Worm (Caenorhabditis elegans) whole organism, late embryonic: ENCODE data around the gene Y37H2A.11.

Source experiments
- C08G9.2 ChIP-seq: sonication (generic microtip); optimal IDR thresholded peaks from 2 replicates; lab custom pipeline; 2016; ENCODE audit warnings: mild to moderate bottlenecking, missing genetic modification characterization, moderate library complexity, missing compliant biosample characterization
- ceh-2 ChIP-seq: sonication (generic microtip); optimal IDR thresholded peaks from 2 replicates; lab custom pipeline; 2016; ENCODE audit warnings: missing genotype, missing genetic modification characterization, missing compliant biosample characterization
- dmd-4 ChIP-seq: sonication (generic microtip); optimal IDR thresholded peaks from 2 replicates; lab custom pipeline; 2016; ENCODE audit warnings: borderline replicate concordance, missing genetic modification characterization, missing compliant biosample characterization
- dve-1 ChIP-seq: sonication (generic microtip); optimal IDR thresholded peaks from 2 replicates; lab custom pipeline; 2017; ENCODE audit warnings: antibody characterized with exemption, mild to moderate bottlenecking, missing genetic modification characterization, missing compliant biosample characterization
- fax-1 ChIP-seq: sonication (generic microtip); optimal IDR thresholded peaks from 2 replicates; lab custom pipeline; 2016; ENCODE audit warnings: missing genotype, missing genetic modification characterization, missing compliant biosample characterization
- hlh-30 ChIP-seq: sonication (generic microtip); optimal IDR thresholded peaks from 2 replicates; lab custom pipeline; 2017; ENCODE audit warnings: antibody characterized with exemption, missing genetic modification characterization, missing compliant biosample characterization; ENCODE audit not compliant: insufficient read depth
- lin-11 ChIP-seq: fragments of 200-800 bp; sonication (Bioruptor generic); optimal IDR thresholded peaks from 2 replicates; lab custom pipeline; 2018; ENCODE audit warnings: mild to moderate bottlenecking, missing genetic modification characterization, missing compliant biosample characterization
- pha-4 ChIP-seq: fragments of 150-350 bp; optimal IDR thresholded peaks from 2 replicates; lab custom pipeline; 2018; ENCODE audit warnings: missing biosample characterization, missing genetic modification reagents, missing genetic modification characterization
- pros-1 ChIP-seq: fragments of 150-350 bp; optimal IDR thresholded peaks from 2 replicates; lab custom pipeline; 2014; ENCODE audit warnings: missing biosample characterization, missing genetic modification reagents, missing genetic modification characterization
- rnt-1 ChIP-seq: sonication (generic microtip); optimal IDR thresholded peaks from 2 replicates; lab custom pipeline; 2016; ENCODE audit warnings: missing genetic modification characterization, missing compliant biosample characterization
- unc-55 ChIP-seq: sonication (generic microtip); optimal IDR thresholded peaks from 2 replicates; lab custom pipeline; 2017; ENCODE audit warnings: missing biosample characterization, missing genetic modification reagents, missing genetic modification characterization

ce11 chrV:18107969-18108368 is 33.3 kb upstream of the Y37H2A.11 start, which contains the start of gene Y37H2A.1:
- no peak for TF ChIP-seq dve-1 (tag; lab: Kevin White, UChicago)
- no peak for TF ChIP-seq pros-1 (tag; lab: Kevin White, UChicago)
- TF ChIP-seq lin-11 = no peak
- no peak for TF ChIP-seq unc-55 (GFP tag; lab: Kevin White, UChicago)
- TF ChIP-seq C08G9.2 (tag; lab: Kevin White, UChicago) = no peak
- TF ChIP-seq ceh-2 = no peak
- no peak for TF ChIP-seq hlh-30 (tag; lab: Kevin White, UChicago)
- no peak for TF ChIP-seq fax-1 (tag; lab: Kevin White, UChicago)
- TF ChIP-seq dmd-4 (tag; lab: Kevin White, UChicago) = no peak
- no peak for TF ChIP-seq pha-4 (tag; lab: Kevin White, UChicago)
- TF ChIP-seq rnt-1 (tag; lab: Kevin White, UChicago) = no peak
